Worm (Caenorhabditis elegans) whole organism, young adult: ENCODE measurements around the gene tbx-35.
A peak's percentile ranks its signal among the peaks of the same experiment; 100 is the strongest.

Experiments used
- B0019.2 ChIP-seq: fragments of 200-800 bp; sonication (Bioruptor generic); conservative IDR thresholded peaks from 2 replicates; pipeline ENCODE4 v1.3.6; 2022; ENCODE audit warnings: missing genetic modification reagents, missing genetic modification characterization, missing compliant biosample characterization
- F33H1.4 ChIP-seq: fragments of 200-800 bp; sonication (Bioruptor generic); IDR thresholded peaks from 2 replicates; pipeline ENCODE4 v1.3.6; 2022; ENCODE audit warnings: missing genetic modification reagents, missing genetic modification characterization, missing compliant biosample characterization
- F37B4.10 ChIP-seq: fragments of 200-800 bp; sonication (Bioruptor generic); IDR thresholded peaks from 2 replicates; pipeline ENCODE4 v1.3.6; 2022; ENCODE audit warnings: missing genetic modification characterization, missing compliant biosample characterization
- Y53G8AR.9 ChIP-seq: fragments of 200-800 bp; sonication (Bioruptor generic); conservative IDR thresholded peaks from 2 replicates; pipeline ENCODE4 v1.3.6; 2022; ENCODE audit warnings: missing genetic modification reagents, missing genetic modification characterization, missing compliant biosample characterization
- ama-1 ChIP-seq, 3 experiments: fragments of 150-350 bp in 1 of 3; sonication (generic microtip) in 2 of 3; optimal IDR thresholded peaks; 2 replicates each; lab custom pipeline; 2014 to 2018; ENCODE audit warnings: missing biosample characterization in 2 of 3, missing genetic modification characterization in 2 of 3, missing genetic modification reagents in 2 of 3
- attf-5 ChIP-seq: fragments of 200-800 bp; sonication (Bioruptor generic); optimal IDR thresholded peaks from 2 replicates; lab custom pipeline; 2018; ENCODE audit warnings: mild to moderate bottlenecking, missing genetic modification characterization, missing compliant biosample characterization
- ccch-3 ChIP-seq: fragments of 200-800 bp; sonication (Bioruptor generic); optimal IDR thresholded peaks from 2 replicates; lab custom pipeline; 2018; ENCODE audit warnings: mild to moderate bottlenecking, missing genetic modification characterization, missing compliant biosample characterization
- ceh-79 ChIP-seq: sonication (generic microtip); optimal IDR thresholded peaks from 2 replicates; lab custom pipeline; 2017; ENCODE audit warnings: mild to moderate bottlenecking, missing genetic modification characterization, missing compliant biosample characterization
- die-1 ChIP-seq: sonication (generic microtip); optimal IDR thresholded peaks from 2 replicates; lab custom pipeline; 2016; ENCODE audit warnings: missing genotype, mild to moderate bottlenecking, missing genetic modification characterization, missing compliant biosample characterization
- dox-1 ChIP-seq: fragments of 200-800 bp; sonication (Bioruptor generic); IDR thresholded peaks from 2 replicates; pipeline ENCODE4 v1.3.6; 2022; ENCODE audit warnings: missing genetic modification reagents, missing genetic modification characterization, missing compliant biosample characterization
- dpff-1 ChIP-seq: sonication (generic microtip); optimal IDR thresholded peaks from 2 replicates; lab custom pipeline; 2017; ENCODE audit warnings: mild to moderate bottlenecking, missing genetic modification characterization, missing compliant biosample characterization
- dpl-1 ChIP-seq: fragments of 150-350 bp; optimal IDR thresholded peaks from 2 replicates; lab custom pipeline; 2014; ENCODE audit warnings: missing biosample characterization, missing genetic modification reagents, missing genetic modification characterization
- fkh-3 ChIP-seq: sonication (generic microtip); optimal IDR thresholded peaks from 2 replicates; lab custom pipeline; 2016; ENCODE audit warnings: mild to moderate bottlenecking, missing genetic modification characterization, missing compliant biosample characterization
- hlh-12 ChIP-seq: sonication (generic microtip); optimal IDR thresholded peaks from 2 replicates; lab custom pipeline; 2016; ENCODE audit warnings: missing genetic modification characterization, missing compliant biosample characterization
- hmg-1.2 ChIP-seq: fragments of 200-800 bp; sonication (Bioruptor generic); IDR thresholded peaks from 2 replicates; pipeline ENCODE4 v1.3.6; 2022; ENCODE audit warnings: missing genetic modification reagents, missing genetic modification characterization, missing compliant biosample characterization
- hmg-20 ChIP-seq: fragments of 200-800 bp; sonication (Bioruptor generic); IDR thresholded peaks from 2 replicates; pipeline ENCODE4 v1.3.6; 2022; ENCODE audit warnings: missing genetic modification reagents, missing genetic modification characterization, missing compliant biosample characterization
- hrde-1 ChIP-seq: sonication (generic microtip); optimal IDR thresholded peaks from 2 replicates; lab custom pipeline; 2016; ENCODE audit warnings: missing genetic modification characterization, mild to moderate bottlenecking, missing compliant biosample characterization, moderate library complexity, missing genotype, missing genetic modification reagents, borderline replicate concordance
- lin-40 ChIP-seq: sonication (generic microtip); optimal IDR thresholded peaks from 2 replicates; lab custom pipeline; 2016; ENCODE audit warnings: missing genetic modification characterization, mild to moderate bottlenecking, missing compliant biosample characterization, missing genotype, missing genetic modification reagents
- lin-54 ChIP-seq: fragments of 200-800 bp; sonication (Bioruptor generic); optimal IDR thresholded peaks from 2 replicates; lab custom pipeline; 2018; ENCODE audit warnings: mild to moderate bottlenecking, missing genetic modification characterization, missing compliant biosample characterization
- madf-6 ChIP-seq: fragments of 200-800 bp; sonication (Bioruptor generic); IDR thresholded peaks from 2 replicates; pipeline ENCODE4 v1.3.6; 2022; ENCODE audit warnings: missing genetic modification reagents, missing genetic modification characterization, missing compliant biosample characterization
- mcd-1 ChIP-seq: fragments of 200-800 bp; sonication (Bioruptor generic); IDR thresholded peaks from 2 replicates; pipeline ENCODE4 v1.3.6; 2022; ENCODE audit warnings: missing genetic modification reagents, missing genetic modification characterization, missing compliant biosample characterization
- nfya-1 ChIP-seq: sonication (generic microtip); optimal IDR thresholded peaks from 2 replicates; lab custom pipeline; 2017; ENCODE audit warnings: antibody characterized with exemption, missing compliant biosample characterization, missing genetic modification characterization, borderline replicate concordance; ENCODE audit not compliant: insufficient read depth
- nhr-80 ChIP-seq: sonication (generic microtip); optimal IDR thresholded peaks from 2 replicates; lab custom pipeline; 2016; ENCODE audit warnings: missing genetic modification characterization, missing compliant biosample characterization
- pha-4 ChIP-seq: fragments of 150-350 bp; sonication (generic microtip); optimal IDR thresholded peaks from 2 replicates; lab custom pipeline; 2014; ENCODE audit warnings: missing biosample characterization, missing genetic modification reagents, missing genetic modification characterization
- rec-8 ChIP-seq, 2 experiments: sonication (generic microtip); optimal IDR thresholded peaks; 2 replicates each; lab custom pipeline; 2016; ENCODE audit warnings: mild to moderate bottlenecking in 2 of 2, missing genetic modification characterization in 2 of 2, missing genetic modification reagents in 2 of 2, missing genotype in 2 of 2, missing biosample characterization in 1 of 2, missing compliant biosample characterization in 1 of 2, moderate library complexity in 1 of 2
- sdz-38 ChIP-seq: sonication (generic microtip); optimal IDR thresholded peaks from 2 replicates; lab custom pipeline; 2016; ENCODE audit warnings: missing genotype, missing genetic modification characterization, missing compliant biosample characterization
- sea-2 ChIP-seq: fragments of 200-800 bp; sonication (Bioruptor generic); IDR thresholded peaks from 2 replicates; pipeline ENCODE4 v1.3.6; 2022; ENCODE audit warnings: missing genetic modification characterization, missing compliant biosample characterization
- snpc-3.4 ChIP-seq: sonication (generic microtip); optimal IDR thresholded peaks from 2 replicates; lab custom pipeline; 2017; ENCODE audit warnings: missing genetic modification characterization, mild to moderate bottlenecking, missing compliant biosample characterization, antibody characterized with exemption, moderate library complexity, missing genotype, missing genetic modification reagents
- snpc-4 ChIP-seq, 5 experiments: fragments of 150-350 bp in 1 of 5; sonication (generic microtip) in 4 of 5; optimal IDR thresholded peaks; 2 replicates each; lab custom pipeline; 2014 to 2018; ENCODE audit warnings: missing genetic modification characterization in 5 of 5, missing biosample characterization in 3 of 5, antibody characterized with exemption in 2 of 5, mild to moderate bottlenecking in 2 of 5, missing compliant biosample characterization in 2 of 5, missing genotype in 2 of 5, moderate library complexity in 2 of 5, missing genetic modification reagents in 1 of 5
- tbp1 ChIP-seq: fragments of 200-800 bp; sonication (Bioruptor generic); optimal IDR thresholded peaks from 2 replicates; lab custom pipeline; 2018; ENCODE audit warnings: mild to moderate bottlenecking, missing genetic modification characterization, missing compliant biosample characterization
- tbx-9 ChIP-seq: sonication (generic microtip); optimal IDR thresholded peaks from 2 replicates; lab custom pipeline; 2016; ENCODE audit warnings: borderline replicate concordance, missing genetic modification characterization, inconsistent platforms, missing compliant biosample characterization
- unc-62 ChIP-seq: fragments of 150-350 bp; optimal IDR thresholded peaks from 2 replicates; lab custom pipeline; 2014; ENCODE audit warnings: missing biosample characterization, missing genetic modification reagents, missing genetic modification characterization
- zim-3 ChIP-seq: sonication (generic microtip); optimal IDR thresholded peaks from 2 replicates; lab custom pipeline; 2017; ENCODE audit warnings: mild to moderate bottlenecking, missing genetic modification characterization, moderate library complexity, missing compliant biosample characterization
- ztf-22 ChIP-seq: fragments of 200-800 bp; sonication (Bioruptor generic); optimal IDR thresholded peaks from 2 replicates; lab custom pipeline; 2018; ENCODE audit warnings: mild to moderate bottlenecking, missing genetic modification characterization, moderate library complexity, missing compliant biosample characterization
- ztf-26 ChIP-seq: sonication (generic microtip); optimal IDR thresholded peaks from 2 replicates; lab custom pipeline; 2017; ENCODE audit warnings: missing genetic modification characterization, missing compliant biosample characterization
- ztf-3 ChIP-seq: fragments of 200-800 bp; sonication (Bioruptor generic); optimal IDR thresholded peaks from 2 replicates; lab custom pipeline; 2018; ENCODE audit warnings: mild to moderate bottlenecking, missing genetic modification characterization, missing compliant biosample characterization
- ztf-6 ChIP-seq: fragments of 200-800 bp; sonication (Bioruptor generic); IDR thresholded peaks from 2 replicates; pipeline ENCODE4 v1.3.6; 2022; ENCODE audit warnings: missing genetic modification reagents, missing genetic modification characterization, missing compliant biosample characterization

tbx-35 gene

ce11 chrII:5556431-5556830 lies 31.2 kb upstream of the tbx-35 start, which contains the start of gene ins-11:
TSS of gene ins-11 (plus strand) at chrII:5556731.
- TF ChIP-seq attf-5 (no peak), B0019.2 (GFP tag; lab: Robert Waterston, UW) (no peak), mcd-1 (GFP tag; lab: Robert Waterston, UW) (no peak), madf-6 (GFP tag; lab: Robert Waterston, UW) (no peak), ceh-79 (tag; lab: Kevin White, UChicago) (no peak), hlh-12 (no peak)

ce11 chrII:5555522-5555921 lies 30.3 kb upstream of the tbx-35 start:
- TF ChIP-seq nfya-1 (tag; lab: Kevin White, UChicago) (no peak), F33H1.4 (GFP tag; lab: Robert Waterston, UW) (no peak), rec-8 (tag; optimal IDR thresholded peaks at IDR 0.05; lab: Kevin White, UChicago) (no peak), dox-1 (GFP tag; lab: Robert Waterston, UW) (no peak), ama-1 (optimal IDR thresholded peaks at IDR 0.05; lab: Kevin White, UChicago) (no peak), ama-1 (GFP tag; optimal IDR thresholded peaks at IDR 0.05; lab: Kevin White, UChicago) (no peak), hmg-1.2 (GFP tag; lab: Robert Waterston, UW) (no peak), ztf-3 (GFP tag; lab: Kevin White, UChicago) (no peak), F37B4.10 (GFP tag; lab: Robert Waterston, UW) (no peak), ceh-79 (tag; lab: Kevin White, UChicago) (no peak), ccch-3 (GFP tag; lab: Kevin White, UChicago) (no peak), nhr-80 (tag; lab: Kevin White, UChicago) (no peak), lin-40 (no peak), ztf-6 (no peak), dpl-1 (no peak)

DNA sequence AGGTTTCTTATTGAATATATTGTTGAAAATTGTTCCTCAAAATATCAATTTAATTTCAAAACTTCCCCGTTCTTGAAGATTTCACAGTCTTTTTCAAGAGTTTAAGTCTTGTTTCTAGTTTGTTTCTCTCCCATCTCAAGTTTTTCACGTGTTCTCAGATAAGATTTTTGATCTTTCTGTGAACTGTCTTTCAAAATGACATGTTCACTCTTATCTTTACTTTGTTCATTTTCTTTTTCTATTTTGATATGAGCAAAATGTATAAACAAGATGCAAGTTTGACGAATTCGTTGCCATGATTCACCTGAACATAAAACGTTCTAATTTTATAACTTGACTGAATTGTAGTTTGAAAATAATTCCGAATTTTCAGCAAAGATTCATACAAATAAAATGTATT lies 29.6 kb upstream of the tbx-35 start:
- TF ChIP-seq dox-1 (GFP tag; lab: Robert Waterston, UW) (no peak), dpl-1 (no peak), sdz-38 (tag; lab: Kevin White, UChicago) (no peak), tbx-9 (tag; lab: Kevin White, UChicago) (no peak), nhr-80 (tag; lab: Kevin White, UChicago) (peak; percentile 27), die-1 (no peak), unc-62 (GFP tag; lab: Kevin White, UChicago) (peak; percentile 11), ztf-26 (tag; lab: Kevin White, UChicago) (no peak)

DNA sequence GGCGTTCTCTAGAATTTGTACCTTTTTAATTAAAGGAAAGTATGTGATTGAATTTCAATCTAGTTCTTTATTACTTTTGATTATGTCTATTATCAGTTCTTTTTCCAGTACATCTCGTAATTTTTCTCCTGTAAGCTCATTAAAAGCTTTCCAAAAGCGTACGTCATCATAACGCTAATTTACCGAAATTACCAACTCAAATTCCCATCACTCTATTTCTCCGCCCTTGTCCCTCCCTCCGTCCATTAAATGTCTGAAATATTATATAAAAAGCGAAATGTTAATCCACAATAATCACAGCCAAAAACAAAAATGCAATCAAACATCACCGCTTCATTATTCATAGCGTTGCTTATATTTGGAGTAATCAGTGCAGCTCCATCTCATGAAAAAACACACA lies 29.1 kb upstream of the tbx-35 start, which contains the start of gene ins-12:
Gene ins-12 (plus strand): TSS at position 301 of the 400 bp plus-strand sequence.
- TF ChIP-seq lin-54, result no peak
- TF ChIP-seq dpff-1 (tag; lab: Kevin White, UChicago), result no peak
- TF ChIP-seq Y53G8AR.9 (GFP tag; lab: Robert Waterston, UW), result no peak
- no peak for TF ChIP-seq ztf-22 (GFP tag; lab: Kevin White, UChicago)
- no peak for TF ChIP-seq snpc-3.4
- TF ChIP-seq snpc-4 (GFP tag; optimal IDR thresholded peaks at IDR 0.05; lab: Kevin White, UChicago), result no peak
- TF ChIP-seq snpc-4 (tag; optimal IDR thresholded peaks at IDR 0.05; lab: Kevin White, UChicago), result no peak
- TF ChIP-seq ceh-79 (tag; lab: Kevin White, UChicago), result no peak
- no peak for TF ChIP-seq tbp1 (GFP tag; lab: Kevin White, UChicago)
- TF ChIP-seq sea-2 (GFP tag; lab: Robert Waterston, UW), result no peak
- no peak for TF ChIP-seq pha-4 (tag; lab: Kevin White, UChicago)
- no peak for TF ChIP-seq hrde-1 (tag; lab: Kevin White, UChicago)
- no peak for TF ChIP-seq F37B4.10 (GFP tag; lab: Robert Waterston, UW)
- TF ChIP-seq hmg-20 (GFP tag; lab: Robert Waterston, UW), result no peak
- no peak for TF ChIP-seq zim-3 (tag; lab: Kevin White, UChicago)
- TF ChIP-seq fkh-3 (tag; lab: Kevin White, UChicago), result no peak
